Worm (Caenorhabditis elegans): Measurements from ENCODE around the gene twk-18.

twk-18 gene

DNA sequence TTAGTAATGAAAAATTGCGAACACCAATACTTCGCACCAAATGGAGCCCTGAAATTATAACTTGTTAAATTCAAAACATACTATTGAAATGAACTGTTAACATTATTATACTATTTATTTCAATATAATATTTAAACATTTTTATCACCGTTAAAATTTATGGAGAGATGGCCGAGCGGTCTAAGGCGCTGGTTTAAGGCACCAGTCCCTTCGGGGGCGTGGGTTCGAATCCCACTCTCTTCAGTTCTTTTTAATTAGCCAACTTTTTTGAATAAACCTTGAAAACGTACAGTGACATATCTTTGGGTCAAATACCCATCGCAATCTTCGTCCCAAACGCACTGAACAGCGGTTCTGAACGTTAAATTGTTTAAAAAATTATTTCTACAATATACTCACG lies 48.5 kb upstream of the twk-18 start (continued):
- TF ChIP-seq ceh-20 (GFP tag; IDR thresholded peaks at IDR 0.05) = no peak
- peak; percentile 66 for TF ChIP-seq nhr-102 (tag; optimal IDR thresholded peaks at IDR 0.05)
- TF ChIP-seq mdl-1 (tag; optimal IDR thresholded peaks at IDR 0.05) = no peak
- no peak for TF ChIP-seq ces-1 (GFP tag; optimal IDR thresholded peaks at IDR 0.05)
- TF ChIP-seq lsy-2 (tag; optimal IDR thresholded peaks at IDR 0.05) = peak in 1 of 2 experiments; percentile 8
- 0 out of 2 replicates have a peak, but pooled peaks have one; percentile 35 for TF ChIP-seq nhr-41 (GFP tag; IDR thresholded peaks at IDR 0.05)
- TF ChIP-seq unc-39 (tag; optimal IDR thresholded peaks at IDR 0.05) = no peak
- TF ChIP-seq mep-1 (tag; optimal IDR thresholded peaks at IDR 0.05) = no peak
- TF ChIP-seq Y105C5A.15 (GFP tag; IDR thresholded peaks at IDR 0.05) = no peak
- TF ChIP-seq php-3 (GFP tag; IDR thresholded peaks at IDR 0.05) = 0 out of 2 replicates have a peak, but pooled peaks have one; percentile 19
- peak; percentile 55; the same call in 1 of the 2 replicates for TF ChIP-seq zfp-3 (GFP tag; conservative IDR thresholded peaks at IDR 0.05)
- TF ChIP-seq nhr-10 (tag; optimal IDR thresholded peaks at IDR 0.05) = no peak
- no peak for TF ChIP-seq ceh-32 (tag; optimal IDR thresholded peaks at IDR 0.05; ENCODE audit: poor library complexity)
- TF ChIP-seq lin-39 (tag; optimal IDR thresholded peaks at IDR 0.05) = no peak
- TF ChIP-seq F44E2.7 (GFP tag; IDR thresholded peaks at IDR 0.05) = 0 out of 2 replicates have a peak, but pooled peaks have one; percentile 54
- TF ChIP-seq ceh-62 (tag; optimal IDR thresholded peaks at IDR 0.05) = no peak
- TF ChIP-seq lin-1 (GFP tag; IDR thresholded peaks at IDR 0.05) = peak; percentile 58; the same call in 1 of the 2 replicates
- TF ChIP-seq cey-2 (tag; optimal IDR thresholded peaks at IDR 0.05; ENCODE audit: borderline replicate concordance, insufficient read depth) = no peak
- no peak for TF ChIP-seq tag-97 (GFP tag; IDR thresholded peaks at IDR 0.05)
- TF ChIP-seq snpc-4 (tag; optimal IDR thresholded peaks at IDR 0.05) = no peak
- TF ChIP-seq ztf-11 (tag; optimal IDR thresholded peaks at IDR 0.05) = no peak
- peak; percentile 56; the same call in 1 of the 2 replicates for TF ChIP-seq arid-1 (GFP tag; conservative IDR thresholded peaks at IDR 0.05)
- no peak for TF ChIP-seq dpl-1 (GFP tag; optimal IDR thresholded peaks at IDR 0.05)
- peak; percentile 69; the same call in 1 of the 2 replicates for TF ChIP-seq D1046.2 (GFP tag; IDR thresholded peaks at IDR 0.05)
- peak; percentile 54; the same call in 1 of the 2 replicates for TF ChIP-seq tra-1 (GFP tag; IDR thresholded peaks at IDR 0.05)
- no peak for TF ChIP-seq sdz-12 (GFP tag; optimal IDR thresholded peaks at IDR 0.05)
- peak; percentile 19 for TF ChIP-seq nhr-48 (tag; optimal IDR thresholded peaks at IDR 0.05)
- no peak for TF ChIP-seq dve-1 (tag; optimal IDR thresholded peaks at IDR 0.05; ENCODE audit: insufficient read depth)
- no peak for TF ChIP-seq aha-1 (tag)
- TF ChIP-seq lir-3 (tag; optimal IDR thresholded peaks at IDR 0.05) = no peak
- TF ChIP-seq hif-1 (tag; optimal IDR thresholded peaks at IDR 0.05) = no peak
- no peak for TF ChIP-seq daf-19 (GFP tag; conservative IDR thresholded peaks at IDR 0.05)
- peak; percentile 25 for TF ChIP-seq gei-8 (GFP tag; optimal IDR thresholded peaks at IDR 0.05)
- 0 out of 2 replicates have a peak, but pooled peaks have one; percentile 32 for TF ChIP-seq ZK337.2 (GFP tag; IDR thresholded peaks at IDR 0.05)
- TF ChIP-seq daf-16 (GFP tag; optimal IDR thresholded peaks at IDR 0.05) = peak in 1 of 2 experiments; percentile 74
- peak; percentile 39 for TF ChIP-seq daf-16 (tag; optimal IDR thresholded peaks at IDR 0.05)
- no peak for TF ChIP-seq mxl-3 (GFP tag; optimal IDR thresholded peaks at IDR 0.05)
- TF ChIP-seq unc-62 (GFP tag; optimal IDR thresholded peaks at IDR 0.05 in 1 of 2) = no peak
- no peak for TF ChIP-seq unc-62 (tag; optimal IDR thresholded peaks at IDR 0.05)
- no peak for TF ChIP-seq ZK546.5 (tag; optimal IDR thresholded peaks at IDR 0.05)
- TF ChIP-seq attf-4 (tag; optimal IDR thresholded peaks at IDR 0.05) = no peak
- TF ChIP-seq nhr-77 (tag; optimal IDR thresholded peaks at IDR 0.05) = no peak
- TF ChIP-seq nhr-25 (tag; optimal IDR thresholded peaks at IDR 0.05; ENCODE audit: borderline replicate concordance, insufficient read depth) = no peak
- no peak for TF ChIP-seq pqm-1 (tag; optimal IDR thresholded peaks at IDR 0.05)
- TF ChIP-seq nhr-42 (GFP tag; IDR thresholded peaks at IDR 0.05) = no peak
- TF ChIP-seq lin-38 (GFP tag; IDR thresholded peaks at IDR 0.05) = peak; percentile 63
- TF ChIP-seq R02D3.7 (tag; optimal IDR thresholded peaks at IDR 0.05) = no peak
- no peak for TF ChIP-seq ceh-28 (tag; optimal IDR thresholded peaks at IDR 0.05)
- TF ChIP-seq saeg-2 (GFP tag; IDR thresholded peaks at IDR 0.05) = no peak
- no peak for TF ChIP-seq lin-15B (tag; optimal IDR thresholded peaks at IDR 0.05)
- TF ChIP-seq aly-2 (tag; optimal IDR thresholded peaks at IDR 0.05) = no peak
- TF ChIP-seq fos-1 (tag; optimal IDR thresholded peaks at IDR 0.05) = no peak
